Worm (Caenorhabditis elegans) whole organism, early embryonic: ENCODE results near the gene spi-1.

ENCODE experiments used
- ama-1 ChIP-seq: fragments of 150-350 bp; optimal IDR thresholded peaks from 2 replicates; lab custom pipeline; 2014
- tra-4 ChIP-seq: sonication (generic microtip); optimal IDR thresholded peaks from 2 replicates; lab custom pipeline; 2017; ENCODE audit warnings: missing genetic modification characterization, missing compliant biosample characterization

ce11 chrII:7531478-7531877 lies 35.4 kb downstream of the spi-1 start:
- TF ChIP-seq ama-1: no peak
- TF ChIP-seq tra-4: no peak
